ENCODE assay signal across 1 fruit fly cellular context in the genomic region with DNA sequence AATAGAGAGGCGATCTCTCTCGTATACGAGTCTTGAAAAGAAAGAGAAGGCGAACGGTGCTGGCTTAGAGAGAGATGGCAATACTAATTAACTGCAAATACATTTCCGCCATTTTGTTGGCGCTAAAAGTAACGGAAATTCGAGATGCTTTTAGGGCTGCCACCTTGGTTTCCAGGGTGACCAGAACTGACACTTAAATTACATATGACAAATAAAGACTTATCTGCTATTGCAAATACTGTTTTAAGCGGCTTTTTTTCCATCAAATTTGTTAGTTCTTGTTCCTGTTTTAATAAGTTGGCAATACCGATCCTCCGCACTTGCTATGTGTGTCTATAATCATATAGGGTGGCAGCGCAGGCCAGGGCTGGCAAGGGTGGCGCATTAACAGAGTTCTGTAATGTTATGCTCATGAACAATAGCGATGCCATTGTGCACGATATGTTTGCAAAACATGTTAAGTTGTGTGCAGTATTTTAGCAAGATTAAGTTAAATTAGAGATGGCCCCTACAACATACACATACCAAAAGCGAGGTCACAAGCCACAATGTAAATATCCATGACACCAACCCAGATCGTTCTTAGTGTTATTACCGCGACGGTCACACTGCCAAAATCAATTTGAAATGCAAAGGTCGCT.
TF ChIP-seq lines count a peak whose summit lies in the region.

A gene (plus strand): TSS at position 573 of the 641 bp plus-strand sequence.

TF ChIP-seq in whole organism, embryonic, 481 proteins besides CTCF, POLR2A, EP300 and RAD21 (continued from another document):
- TF ChIP-seq CG8281 (tag; optimal IDR thresholded peaks at IDR 0.05; lab: Kevin White, UChicago): no peak
- no peak for TF ChIP-seq MTF-1 (GFP tag; optimal IDR thresholded peaks at IDR 0.05; lab: Kevin White, UChicago; ENCODE audit: borderline replicate concordance)
- TF ChIP-seq CG8944 (GFP tag; optimal IDR thresholded peaks at IDR 0.05; lab: Kevin White, UChicago): peak; percentile 50
- TF ChIP-seq CG10431 (GFP tag; optimal IDR thresholded peaks at IDR 0.05; lab: Kevin White, UChicago): no peak
- no peak for TF ChIP-seq CG11723 (GFP tag; optimal IDR thresholded peaks at IDR 0.05; lab: Kevin White, UChicago)
- peak; percentile 60 for TF ChIP-seq zen (tag; optimal IDR thresholded peaks at IDR 0.05; lab: Kevin White, UChicago)
- peak; percentile 70 for TF ChIP-seq CG18599 (GFP tag; optimal IDR thresholded peaks at IDR 0.05; lab: Kevin White, UChicago)
- peak; percentile 7 for TF ChIP-seq CrebB (tag; optimal IDR thresholded peaks at IDR 0.05; lab: Kevin White, UChicago)
- no peak for TF ChIP-seq ab (GFP tag; optimal IDR thresholded peaks at IDR 0.05; lab: Kevin White, UChicago)
- TF ChIP-seq CG11560 (tag; IDR thresholded peaks at IDR 0.05; lab: Robert Waterston, UW): peak; percentile 47; the same call in 1 of the 3 replicates
- TF ChIP-seq CG7987 (GFP tag; optimal IDR thresholded peaks at IDR 0.05; lab: Kevin White, UChicago): peak; percentile 11
- TF ChIP-seq schlank (tag; optimal IDR thresholded peaks at IDR 0.05; lab: Kevin White, UChicago): peak; percentile 20
- peak; percentile 15 for TF ChIP-seq CG31388 (GFP tag; optimal IDR thresholded peaks at IDR 0.05; lab: Kevin White, UChicago)
- peak; percentile 36 for TF ChIP-seq CG3407 (GFP tag; optimal IDR thresholded peaks at IDR 0.05; lab: Kevin White, UChicago)
- TF ChIP-seq Dip3 (GFP tag; optimal IDR thresholded peaks at IDR 0.05; lab: Kevin White, UChicago): peak; percentile 46
- TF ChIP-seq sd (tag; optimal IDR thresholded peaks at IDR 0.05; lab: Kevin White, UChicago): peak; percentile 76
- TF ChIP-seq oc (tag; optimal IDR thresholded peaks at IDR 0.05; lab: Kevin White, UChicago): peak; percentile 8
- no peak for TF ChIP-seq CG4282 (GFP tag; optimal IDR thresholded peaks at IDR 0.05; lab: Kevin White, UChicago)
- no peak for TF ChIP-seq Hmx (GFP tag; optimal IDR thresholded peaks at IDR 0.05; lab: Kevin White, UChicago)
- TF ChIP-seq ap (GFP tag; IDR thresholded peaks at IDR 0.05; lab: Robert Waterston, UW): peak; percentile 48
- TF ChIP-seq vfl (GFP tag; optimal IDR thresholded peaks at IDR 0.05; lab: Kevin White, UChicago): peak; percentile 17
- TF ChIP-seq Usf (GFP tag; optimal IDR thresholded peaks at IDR 0.05; lab: Kevin White, UChicago): no peak
- TF ChIP-seq CG7357 (GFP tag; IDR thresholded peaks at IDR 0.05; lab: Robert Waterston, UW): peak; percentile 13; the same call in 1 of the 3 replicates
- no peak for TF ChIP-seq CG8388 (GFP tag; optimal IDR thresholded peaks at IDR 0.05; lab: Kevin White, UChicago)
- TF ChIP-seq CG4328 (GFP tag; optimal IDR thresholded peaks at IDR 0.05; lab: Kevin White, UChicago): peak; percentile 23
- peak; percentile 94 for TF ChIP-seq Ets97D (GFP tag; optimal IDR thresholded peaks at IDR 0.05; lab: Kevin White, UChicago)
- TF ChIP-seq prd (optimal IDR thresholded peaks at IDR 0.05; lab: Kevin White, UChicago): no peak
- peak; percentile 68; the same call in 2 of the 3 replicates for TF ChIP-seq prd (GFP tag; IDR thresholded peaks at IDR 0.05; lab: Robert Waterston, UW)
- TF ChIP-seq CG17359 (tag; optimal IDR thresholded peaks at IDR 0.05; lab: Kevin White, UChicago): peak; percentile 69
- TF ChIP-seq Hr78 (GFP tag; optimal IDR thresholded peaks at IDR 0.05; lab: Kevin White, UChicago): no peak
- no peak for TF ChIP-seq CG7839 (tag; optimal IDR thresholded peaks at IDR 0.05; lab: Kevin White, UChicago)
- TF ChIP-seq ro (GFP tag; IDR thresholded peaks at IDR 0.05; lab: Robert Waterston, UW): no peak
- no peak for TF ChIP-seq Asciz (GFP tag; optimal IDR thresholded peaks at IDR 0.05; lab: Kevin White, UChicago)
- TF ChIP-seq GATAe (GFP tag; conservative IDR thresholded peaks at IDR 0.05; lab: Robert Waterston, UW): no peak
- no peak for TF ChIP-seq D19B (GFP tag; optimal IDR thresholded peaks at IDR 0.05; lab: Kevin White, UChicago)
- TF ChIP-seq CkIIα-i1 (GFP tag; IDR thresholded peaks at IDR 0.05; lab: Robert Waterston, UW): no peak
- TF ChIP-seq da (GFP tag; optimal IDR thresholded peaks at IDR 0.05; lab: Kevin White, UChicago): no peak
- TF ChIP-seq trem (tag; optimal IDR thresholded peaks at IDR 0.05; lab: Kevin White, UChicago): peak; percentile 90
- peak; percentile 64 for TF ChIP-seq NfI (GFP tag; optimal IDR thresholded peaks at IDR 0.05; lab: Kevin White, UChicago)
- peak in 1 of 3 experiments; percentile 40 for TF ChIP-seq lola (GFP tag; optimal IDR thresholded peaks at IDR 0.05; lab: Kevin White, UChicago)
- TF ChIP-seq Doc2 (GFP tag; IDR thresholded peaks at IDR 0.05; lab: Robert Waterston, UW): no peak
- TF ChIP-seq ttk (GFP tag; IDR thresholded peaks at IDR 0.05; lab: Robert Waterston, UW): peak; percentile 49
- TF ChIP-seq Oli (tag; optimal IDR thresholded peaks at IDR 0.05; lab: Kevin White, UChicago): peak; percentile 50
- TF ChIP-seq CG2889 (GFP tag; IDR thresholded peaks at IDR 0.05; lab: Robert Waterston, UW): peak; percentile 57; the same call in 2 of the 3 replicates
- TF ChIP-seq CG30020 (tag; optimal IDR thresholded peaks at IDR 0.05; lab: Kevin White, UChicago): peak; percentile 10
- peak; percentile 52; the same call in 1 of the 2 replicates for TF ChIP-seq E2f1 (GFP tag; IDR thresholded peaks at IDR 0.05; lab: Robert Waterston, UW)
- peak; percentile 66 for TF ChIP-seq sisA (GFP tag; IDR thresholded peaks at IDR 0.05; lab: Robert Waterston, UW)
- peak; percentile 63 for TF ChIP-seq slp2 (GFP tag; optimal IDR thresholded peaks at IDR 0.05; lab: Kevin White, UChicago)
- 0 out of 3 replicates have a peak, but pooled peaks have one; percentile 29 for TF ChIP-seq so (GFP tag; IDR thresholded peaks at IDR 0.05; lab: Robert Waterston, UW)
- TF ChIP-seq Xbp1 (GFP tag; optimal IDR thresholded peaks at IDR 0.05; lab: Kevin White, UChicago): peak; percentile 61
- TF ChIP-seq salm (tag; optimal IDR thresholded peaks at IDR 0.05; lab: Kevin White, UChicago): peak; percentile 31
- TF ChIP-seq Dref (GFP tag; IDR thresholded peaks at IDR 0.05; lab: Robert Waterston, UW): peak; percentile 57
- TF ChIP-seq Six4 (GFP tag; optimal IDR thresholded peaks at IDR 0.05; lab: Kevin White, UChicago): peak; percentile 59
- TF ChIP-seq CG3995 (GFP tag; optimal IDR thresholded peaks at IDR 0.05; lab: Kevin White, UChicago): no peak
- peak; percentile 36 for TF ChIP-seq Neu2 (GFP tag; optimal IDR thresholded peaks at IDR 0.05; lab: Kevin White, UChicago; ENCODE audit: borderline replicate concordance)
- TF ChIP-seq nerfin-2 (GFP tag; IDR thresholded peaks at IDR 0.05; lab: Robert Waterston, UW; ENCODE audit: partially characterized antibody): no peak
- TF ChIP-seq sug (tag; optimal IDR thresholded peaks at IDR 0.05; lab: Kevin White, UChicago): peak; percentile 63
- peak; percentile 43; the same call in 1 of the 2 replicates for TF ChIP-seq NFAT (GFP tag; IDR thresholded peaks at IDR 0.05; lab: Robert Waterston, UW)
- TF ChIP-seq CG11504 (tag; optimal IDR thresholded peaks at IDR 0.05; lab: Kevin White, UChicago): no peak
- TF ChIP-seq CG10979 (tag; optimal IDR thresholded peaks at IDR 0.05; lab: Kevin White, UChicago): peak; percentile 48
- TF ChIP-seq CG12155 (GFP tag; optimal IDR thresholded peaks at IDR 0.05; lab: Kevin White, UChicago): peak; percentile 59
- TF ChIP-seq fd64A (GFP tag; optimal IDR thresholded peaks at IDR 0.05; lab: Kevin White, UChicago): no peak
- peak; percentile 70; the same call in 3 of the 4 replicates for TF ChIP-seq Dll (GFP tag; IDR thresholded peaks at IDR 0.05; lab: Robert Waterston, UW; ENCODE audit: partially characterized antibody)
- TF ChIP-seq CG3847 (GFP tag; IDR thresholded peaks at IDR 0.05; lab: Robert Waterston, UW): peak; percentile 62
- peak; percentile 13 for TF ChIP-seq Spps (tag; optimal IDR thresholded peaks at IDR 0.05; lab: Kevin White, UChicago)
- peak; percentile 73 for TF ChIP-seq hbn (GFP tag; IDR thresholded peaks at IDR 0.05; lab: Robert Waterston, UW; ENCODE audit: partially characterized antibody)
- peak; percentile 65 for TF ChIP-seq exex (tag; optimal IDR thresholded peaks at IDR 0.05; lab: Kevin White, UChicago)
- peak; percentile 37 for TF ChIP-seq emc (GFP tag; optimal IDR thresholded peaks at IDR 0.05; lab: Kevin White, UChicago)
- TF ChIP-seq CG15073 (GFP tag; optimal IDR thresholded peaks at IDR 0.05; lab: Kevin White, UChicago): no peak
- no peak for TF ChIP-seq bigmax (GFP tag; optimal IDR thresholded peaks at IDR 0.05; lab: Kevin White, UChicago)
- TF ChIP-seq ewg (GFP tag; optimal IDR thresholded peaks at IDR 0.05; lab: Kevin White, UChicago): peak; percentile 30
- TF ChIP-seq Mrtf (GFP tag; IDR thresholded peaks at IDR 0.05; lab: Robert Waterston, UW): 0 out of 3 replicates have a peak, but pooled peaks have one; percentile 31
- 0 out of 3 replicates have a peak, but pooled peaks have one; percentile 18 for TF ChIP-seq CG11093 (GFP tag; IDR thresholded peaks at IDR 0.05; lab: Robert Waterston, UW)
- TF ChIP-seq Rx (GFP tag; IDR thresholded peaks at IDR 0.05; lab: Robert Waterston, UW): 0 out of 2 replicates have a peak, but pooled peaks have one; percentile 7
- TF ChIP-seq CG6765 (GFP tag; optimal IDR thresholded peaks at IDR 0.05; lab: Kevin White, UChicago): peak; percentile 46
- TF ChIP-seq PHDP (tag; optimal IDR thresholded peaks at IDR 0.05; lab: Kevin White, UChicago): peak; percentile 59
- peak; percentile 94 for TF ChIP-seq Ets65A (GFP tag; lab: Kevin White, UChicago)
TF ChIP-seq in whole organism, embryonic: peak in this region for 318.
